Worm (Caenorhabditis elegans): ENCODE measurements around the gene pnn-1.

ce11 chrV:12939434-12939833, 31.5 kb upstream of the pnn-1 start, which contains the start of gene T16G1.5:
- TF ChIP-seq flt-1 (GFP tag; IDR thresholded peaks at IDR 0.05) (no peak), T22C8.4 (GFP tag; IDR thresholded peaks at IDR 0.05) (no peak), tab-1 (GFP tag; IDR thresholded peaks at IDR 0.05) (no peak), ztf-23 (GFP tag; IDR thresholded peaks at IDR 0.05) (no peak), klf-2 (GFP tag; conservative IDR thresholded peaks at IDR 0.05) (no peak), ztf-29 (GFP tag; IDR thresholded peaks at IDR 0.05) (no peak)
